Worm (Caenorhabditis elegans): ENCODE measurements around the gene T07F8.1.

DNA sequence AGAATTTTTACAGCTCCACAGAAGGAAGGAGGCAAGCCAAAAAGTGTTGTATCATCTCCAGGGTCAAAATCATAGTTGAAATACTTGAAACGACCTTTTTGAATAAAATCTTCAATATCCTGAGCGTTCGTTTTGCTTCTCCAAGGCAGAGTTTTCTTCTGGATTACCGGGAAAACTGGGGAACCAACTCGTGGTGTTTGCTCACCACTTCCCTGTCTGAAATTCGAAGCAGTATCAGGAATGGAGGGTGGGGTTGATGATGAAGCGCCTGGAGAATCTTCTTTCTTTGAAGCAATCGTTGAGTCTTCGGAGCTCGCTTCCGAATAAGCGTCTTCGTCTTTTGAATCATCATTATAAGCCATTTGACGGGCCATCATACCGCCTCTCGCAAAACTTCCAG lies 45.1 kb upstream of the T07F8.1 start:
- TF ChIP-seq dao-5 (tag; optimal IDR thresholded peaks at IDR 0.05) = no peak
- TF ChIP-seq W03F9.2 (tag; optimal IDR thresholded peaks at IDR 0.05) = no peak
